Worm (Caenorhabditis elegans): ENCODE data around the gene clec-160.

clec-160 gene

DNA sequence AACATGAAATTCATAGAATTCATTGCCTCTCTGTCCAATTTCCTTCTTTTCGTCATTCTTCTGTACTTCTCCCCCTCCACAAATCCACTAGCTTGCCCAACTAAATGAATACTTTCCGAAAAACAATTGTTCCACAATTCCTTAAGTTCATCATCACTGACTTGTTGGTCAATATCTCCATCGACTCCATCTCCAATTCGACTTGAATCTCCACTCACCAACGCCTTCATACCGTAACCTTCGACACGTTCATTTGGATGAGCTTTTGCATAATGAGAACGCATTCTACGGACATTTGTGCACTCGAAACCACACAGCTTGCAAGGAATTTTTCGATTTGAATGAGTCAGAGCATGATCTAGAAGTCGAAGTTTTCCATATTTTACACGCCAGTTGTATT is 34.8 kb downstream of the clec-160 start:
- TF ChIP-seq repo-1 (tag; optimal IDR thresholded peaks at IDR 0.05) (no peak), F23B12.7 (tag; optimal IDR thresholded peaks at IDR 0.05; ENCODE audit: insufficient read depth) (no peak), sea-2 (GFP tag; IDR thresholded peaks at IDR 0.05) (no peak), sptf-2 (GFP tag; optimal IDR thresholded peaks at IDR 0.05) (no peak), ZK185.1 (tag; optimal IDR thresholded peaks at IDR 0.05; ENCODE audit: poor library complexity, severe bottlenecking) (no peak), hmg-20 (GFP tag; IDR thresholded peaks at IDR 0.05) (no peak), tlf-1 (GFP tag; optimal IDR thresholded peaks at IDR 0.05) (no peak), mes-4 (tag; optimal IDR thresholded peaks at IDR 0.05) (no peak), ets-4 (GFP tag; optimal IDR thresholded peaks at IDR 0.05) (no peak), hlh-26 (GFP tag; conservative IDR thresholded peaks at IDR 0.05) (no peak), egl-44 (GFP tag; IDR thresholded peaks at IDR 0.05) (no peak), madf-8 (GFP tag; conservative IDR thresholded peaks at IDR 0.05) (no peak), efl-1 (GFP tag; optimal IDR thresholded peaks at IDR 0.05) (no peak), snpc-1.1 (tag; optimal IDR thresholded peaks at IDR 0.05; ENCODE audit: insufficient read depth) (no peak), rcor-1 (GFP tag; IDR thresholded peaks at IDR 0.05) (no peak)

DNA sequence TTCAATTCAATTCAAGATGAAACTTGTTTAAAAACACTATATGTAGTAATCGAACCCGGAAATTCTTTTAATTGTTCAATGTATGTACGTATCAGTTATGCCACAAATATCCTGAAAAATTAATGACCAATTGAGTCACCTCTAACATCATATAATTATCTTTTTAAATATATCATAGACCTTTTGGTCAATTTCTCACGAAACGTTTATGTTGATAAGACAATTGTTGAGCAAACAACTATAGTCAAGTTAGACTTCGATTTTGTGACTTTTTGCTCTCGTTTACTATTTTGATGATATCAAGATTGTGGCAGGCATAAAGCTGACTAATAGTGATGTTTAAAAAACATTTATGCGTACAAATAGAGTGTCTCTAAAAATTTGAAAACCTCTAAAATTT is 35.5 kb downstream of the clec-160 start:
- TF ChIP-seq tlf-1 (GFP tag; optimal IDR thresholded peaks at IDR 0.05): no peak
- no peak for TF ChIP-seq rpc-1 (optimal IDR thresholded peaks at IDR 0.05)
- TF ChIP-seq rpc-1 (tag; optimal IDR thresholded peaks at IDR 0.05): no peak
- no peak for TF ChIP-seq let-607 (tag; optimal IDR thresholded peaks at IDR 0.05)
- no peak for TF ChIP-seq B0035.1 (tag; optimal IDR thresholded peaks at IDR 0.05)
- peak; percentile 28 for TF ChIP-seq nhr-80 (tag; optimal IDR thresholded peaks at IDR 0.05)

DNA sequence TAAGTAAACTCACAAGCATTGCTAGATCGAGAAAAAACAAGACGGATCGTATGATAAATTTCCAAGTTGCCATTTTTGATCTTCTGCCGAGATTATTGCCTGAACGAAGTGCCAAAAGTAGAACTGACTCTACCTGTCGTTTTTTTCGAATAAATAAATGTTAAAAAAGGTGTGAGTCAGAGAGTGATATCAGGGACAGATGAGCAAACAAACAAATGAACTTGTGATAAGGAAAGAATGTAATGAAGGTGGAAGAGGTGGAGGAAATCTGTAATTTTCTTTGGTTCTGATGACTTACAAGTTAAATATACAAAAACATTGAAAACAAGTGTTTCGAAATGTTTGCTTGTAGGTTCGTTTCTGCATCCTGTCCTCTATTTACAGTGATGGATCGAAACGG is 36.4 kb downstream of the clec-160 start, which contains the start of gene tsp-1:
tsp-1 (minus strand) TSS at position 99 of the 400 bp plus-strand sequence.
- TF ChIP-seq rpc-1 (optimal IDR thresholded peaks at IDR 0.05) (no peak), rpc-1 (tag; optimal IDR thresholded peaks at IDR 0.05) (no peak), nhr-80 (tag; optimal IDR thresholded peaks at IDR 0.05) (no peak), F10E7.11 (tag; optimal IDR thresholded peaks at IDR 0.05) (no peak)

DNA sequence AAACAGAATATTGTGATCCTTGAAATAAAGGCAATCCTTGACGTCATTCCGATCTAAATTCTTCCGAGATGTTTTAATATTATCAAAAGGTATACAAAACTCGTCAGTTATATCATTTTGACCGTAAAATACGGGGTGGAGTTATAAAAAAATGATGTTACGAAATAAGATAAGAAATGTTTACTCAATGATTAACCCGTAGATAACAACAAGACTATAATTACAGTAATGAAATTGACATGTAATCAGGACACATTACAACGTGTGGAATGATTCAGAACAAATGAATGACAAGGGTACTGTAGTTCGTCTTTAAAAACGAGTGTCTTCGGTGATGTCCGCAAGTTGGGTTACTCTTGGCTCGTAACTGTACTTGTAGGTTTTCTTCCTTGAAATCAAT is 37.9 kb downstream of the clec-160 start, which contains the start of gene tsp-2:
tsp-2 (minus strand) TSS at position 109 of the 400 bp plus-strand sequence.
- TF ChIP-seq unc-62 (GFP tag; optimal IDR thresholded peaks at IDR 0.05) (peak; percentile 80), ceh-58 (GFP tag; IDR thresholded peaks at IDR 0.05) (no peak), fkh-3 (tag; optimal IDR thresholded peaks at IDR 0.05) (no peak), pha-4 (tag; optimal IDR thresholded peaks at IDR 0.05) (peak; percentile 47), K11D2.4 (GFP tag; IDR thresholded peaks at IDR 0.05) (no peak), lag-1 (GFP tag; IDR thresholded peaks at IDR 0.05) (no peak), cebp-1 (GFP tag; IDR thresholded peaks at IDR 0.05) (peak; percentile 15; the same call in 1 of the 2 replicates), cebp-1 (tag; optimal IDR thresholded peaks at IDR 0.05) (peak; percentile 68), nhr-80 (tag; optimal IDR thresholded peaks at IDR 0.05) (peak; percentile 79)

DNA sequence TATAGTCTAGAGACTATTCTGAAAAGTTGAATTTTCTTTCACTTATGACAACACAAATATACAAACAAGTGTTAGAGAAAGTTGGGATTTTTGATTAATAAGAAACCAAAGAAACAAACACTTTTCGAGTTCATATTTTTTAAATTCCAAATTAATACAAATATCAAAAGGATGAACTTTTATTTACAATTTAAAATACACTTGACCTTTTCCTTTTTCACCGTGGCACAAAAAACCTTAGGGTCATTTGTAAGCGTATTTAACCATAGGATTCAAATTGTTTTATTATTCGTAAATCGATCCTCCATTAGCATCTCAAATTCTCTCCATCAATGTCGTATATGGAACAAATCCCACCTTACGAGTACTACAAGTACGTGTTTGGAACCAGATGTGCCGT is 39.9 kb downstream of the clec-160 start, which contains the start of gene C02F5.5:
C02F5.5 (plus strand) TSS at position 301 of the 400 bp plus-strand sequence.
- no peak for TF ChIP-seq hlh-26 (GFP tag; conservative IDR thresholded peaks at IDR 0.05)
- no peak for TF ChIP-seq nhr-80 (tag; optimal IDR thresholded peaks at IDR 0.05)
- no peak for TF ChIP-seq F37B4.10 (GFP tag; IDR thresholded peaks at IDR 0.05)
- TF ChIP-seq ztf-22 (GFP tag; optimal IDR thresholded peaks at IDR 0.05): no peak
- no peak for TF ChIP-seq nfya-2 (GFP tag; IDR thresholded peaks at IDR 0.05)
- no peak for TF ChIP-seq ztf-26 (tag; optimal IDR thresholded peaks at IDR 0.05)
- no peak for TF ChIP-seq let-526 (GFP tag; IDR thresholded peaks at IDR 0.05)
- TF ChIP-seq dpl-1 (GFP tag; optimal IDR thresholded peaks at IDR 0.05): no peak
- no peak for TF ChIP-seq unc-130 (GFP tag; optimal IDR thresholded peaks at IDR 0.05)
- TF ChIP-seq F49E8.2 (tag; optimal IDR thresholded peaks at IDR 0.05; ENCODE audit: insufficient read depth): no peak
- TF ChIP-seq B0336.3 (GFP tag; IDR thresholded peaks at IDR 0.05): no peak
- no peak for TF ChIP-seq F57A8.1 (GFP tag; optimal IDR thresholded peaks at IDR 0.05)
- TF ChIP-seq ZK185.1 (tag; optimal IDR thresholded peaks at IDR 0.05; ENCODE audit: poor library complexity, severe bottlenecking): no peak
- TF ChIP-seq efl-1 (GFP tag; optimal IDR thresholded peaks at IDR 0.05): no peak
- TF ChIP-seq ztf-6 (GFP tag; IDR thresholded peaks at IDR 0.05): no peak
- TF ChIP-seq snpc-1.1 (tag; optimal IDR thresholded peaks at IDR 0.05; ENCODE audit: insufficient read depth): no peak
- TF ChIP-seq madf-3 (GFP tag; IDR thresholded peaks at IDR 0.05): no peak
- TF ChIP-seq bed-1 (GFP tag; IDR thresholded peaks at IDR 0.05): no peak
- no peak for TF ChIP-seq madf-8 (GFP tag; conservative IDR thresholded peaks at IDR 0.05)
- no peak for TF ChIP-seq hmg-20 (GFP tag; IDR thresholded peaks at IDR 0.05)
